Fruit fly (Drosophila melanogaster) whole organism, prepupa: ENCODE results near the gene CAH7.
A peak's percentile ranks its signal among the peaks of the same experiment; 100 is the strongest.

Experiments
- Blimp-1 ChIP-seq: fragments of 200-800 bp; sonication (Bioruptor generic); optimal IDR thresholded peaks from 3 replicates; lab custom pipeline; 2017; ENCODE audit warnings: missing biosample characterization, missing genetic modification characterization, mild to moderate bottlenecking, moderate library complexity, missing genetic modification reagents
- CG10631 ChIP-seq: fragments of 200-800 bp; sonication (Bioruptor generic); optimal IDR thresholded peaks from 2 replicates; lab custom pipeline; 2016; ENCODE audit warnings: missing biosample characterization, missing genetic modification characterization
- CG10669 ChIP-seq: fragments of 200-800 bp; sonication (Bioruptor generic); optimal IDR thresholded peaks from 3 replicates; lab custom pipeline; 2018; ENCODE audit warnings: missing biosample characterization, mild to moderate bottlenecking, missing genetic modification characterization, moderate library complexity
- CG11294 ChIP-seq: fragments of 200-800 bp; sonication (Bioruptor generic); IDR thresholded peaks from 2 replicates; pipeline ENCODE4 v1.3.6; 2022; ENCODE audit warnings: missing biosample characterization, missing genetic modification characterization
- CG11762 ChIP-seq: fragments of 200-800 bp; sonication (Bioruptor generic); optimal IDR thresholded peaks from 3 replicates; lab custom pipeline; 2016; ENCODE audit warnings: missing biosample characterization, missing genetic modification characterization; ENCODE audit not compliant: insufficient read depth
- CG15336 ChIP-seq: fragments of 200-800 bp; sonication (Bioruptor generic); IDR thresholded peaks from 2 replicates; pipeline ENCODE4 v1.3.6; 2022; ENCODE audit warnings: missing biosample characterization, missing genetic modification characterization
- CG1621 ChIP-seq: fragments of 200-800 bp; sonication (Bioruptor generic); optimal IDR thresholded peaks from 3 replicates; lab custom pipeline; 2018; ENCODE audit warnings: missing biosample characterization, mild to moderate bottlenecking, missing genetic modification characterization
- CG3032 ChIP-seq: fragments of 200-800 bp; optimal IDR thresholded peaks from 2 replicates; lab custom pipeline; 2019; ENCODE audit warnings: missing biosample characterization, mild to moderate bottlenecking, missing genetic modification characterization, moderate library complexity
- CG31627 ChIP-seq: fragments of 200-800 bp; sonication (Bioruptor generic); optimal IDR thresholded peaks from 3 replicates; lab custom pipeline; 2016; ENCODE audit warnings: missing biosample characterization, missing genetic modification characterization
- CG32006 ChIP-seq: fragments of 200-800 bp; sonication (Bioruptor generic); optimal IDR thresholded peaks from 3 replicates; lab custom pipeline; 2017; ENCODE audit warnings: missing biosample characterization, mild to moderate bottlenecking, missing genetic modification characterization
- CG34406 ChIP-seq: fragments of 200-800 bp; sonication (Bioruptor generic); optimal IDR thresholded peaks from 3 replicates; lab custom pipeline; 2016; ENCODE audit warnings: missing biosample characterization, missing genetic modification characterization
- CG3919 ChIP-seq: fragments of 200-800 bp; sonication (Bioruptor generic); optimal IDR thresholded peaks from 3 replicates; lab custom pipeline; 2016; ENCODE audit warnings: missing biosample characterization, missing genetic modification characterization
- CG4318 ChIP-seq: fragments of 200-800 bp; sonication (Bioruptor generic); optimal IDR thresholded peaks from 3 replicates; lab custom pipeline; 2017; ENCODE audit warnings: missing biosample characterization, mild to moderate bottlenecking, missing genetic modification characterization
- CG6163 ChIP-seq: fragments of 200-800 bp; sonication (Bioruptor generic); IDR thresholded peaks from 3 replicates; pipeline ENCODE4 v1.3.6; 2022; ENCODE audit warnings: missing biosample characterization, missing genetic modification characterization
- CG6792 ChIP-seq: fragments of 200-800 bp; sonication (Bioruptor generic); optimal IDR thresholded peaks from 3 replicates; lab custom pipeline; 2016; ENCODE audit warnings: missing biosample characterization, missing genetic modification characterization
- CG6808 ChIP-seq: fragments of 200-800 bp; sonication (Bioruptor generic); optimal IDR thresholded peaks from 3 replicates; lab custom pipeline; 2017; ENCODE audit warnings: missing biosample characterization, missing genetic modification characterization, mild to moderate bottlenecking, moderate library complexity, missing genetic modification reagents
- CG6854 ChIP-seq: fragments of 200-800 bp; sonication (Bioruptor generic); optimal IDR thresholded peaks from 2 replicates; lab custom pipeline; 2017; ENCODE audit warnings: missing biosample characterization, mild to moderate bottlenecking, missing genetic modification characterization
- CG7368 ChIP-seq: fragments of 200-800 bp; sonication (Bioruptor generic); optimal IDR thresholded peaks from 3 replicates; lab custom pipeline; 2016; ENCODE audit warnings: missing biosample characterization, missing genetic modification characterization
- CG8119 ChIP-seq: fragments of 200-800 bp; sonication (Bioruptor generic); IDR thresholded peaks from 3 replicates; pipeline ENCODE4 v1.3.6; 2022; ENCODE audit warnings: missing biosample characterization, missing genetic modification characterization
- CG8319 ChIP-seq: fragments of 200-800 bp; sonication (Bioruptor generic); optimal IDR thresholded peaks from 3 replicates; lab custom pipeline; 2016; ENCODE audit warnings: missing biosample characterization, missing genetic modification characterization
- Eip75B ChIP-seq: fragments of 200-800 bp; sonication (Bioruptor generic); optimal IDR thresholded peaks from 3 replicates; lab custom pipeline; 2016; ENCODE audit warnings: missing biosample characterization, missing genetic modification characterization
- Eip78C ChIP-seq: fragments of 200-800 bp; sonication (Bioruptor generic); peaks from one replicate; lab custom pipeline; 2016; ENCODE audit warnings: missing biosample characterization, missing genetic modification characterization
- Gug ChIP-seq: fragments of 200-800 bp; sonication (Bioruptor generic); IDR thresholded peaks from 2 replicates; pipeline ENCODE4 v1.3.6; 2022; ENCODE audit warnings: missing biosample characterization, missing genetic modification characterization
- Hr4 ChIP-seq: fragments of 200-800 bp; sonication (Bioruptor generic); optimal IDR thresholded peaks from 3 replicates; lab custom pipeline; 2016; ENCODE audit warnings: missing biosample characterization, missing genetic modification characterization
- OdsH ChIP-seq: fragments of 200-800 bp; sonication (Bioruptor generic); optimal IDR thresholded peaks from 3 replicates; lab custom pipeline; 2016; ENCODE audit warnings: missing biosample characterization, missing genetic modification characterization
- Smox ChIP-seq: fragments of 200-800 bp; sonication (Bioruptor generic); optimal IDR thresholded peaks from 3 replicates; lab custom pipeline; 2016; ENCODE audit warnings: missing biosample characterization, missing genetic modification characterization
- Sox102F ChIP-seq: fragments of 200-800 bp; sonication (Bioruptor generic); optimal IDR thresholded peaks from 2 replicates; lab custom pipeline; 2016; ENCODE audit warnings: missing biosample characterization, mild to moderate bottlenecking, missing genetic modification characterization
- Sox14 ChIP-seq: fragments of 200-800 bp; sonication (Bioruptor generic); optimal IDR thresholded peaks from 3 replicates; lab custom pipeline; 2016; ENCODE audit warnings: missing biosample characterization, missing genetic modification characterization
- achi ChIP-seq: fragments of 200-800 bp; sonication (Bioruptor generic); optimal IDR thresholded peaks from 3 replicates; lab custom pipeline; 2016; ENCODE audit warnings: missing biosample characterization, missing genetic modification characterization
- acj6 ChIP-seq: fragments of 200-800 bp; sonication (Bioruptor generic); optimal IDR thresholded peaks from 3 replicates; lab custom pipeline; 2016; ENCODE audit warnings: missing biosample characterization, missing genetic modification characterization
- cyc ChIP-seq: fragments of 200-800 bp; sonication (Bioruptor generic); optimal IDR thresholded peaks from 3 replicates; lab custom pipeline; 2016; ENCODE audit warnings: missing biosample characterization, missing genetic modification characterization
- dac ChIP-seq: fragments of 200-800 bp; sonication (Bioruptor generic); optimal IDR thresholded peaks from 2 replicates; lab custom pipeline; 2017; ENCODE audit warnings: missing biosample characterization, mild to moderate bottlenecking, missing genetic modification characterization
- esn ChIP-seq: fragments of 200-800 bp; sonication (Bioruptor generic); optimal IDR thresholded peaks from 2 replicates; lab custom pipeline; 2016; ENCODE audit warnings: missing biosample characterization, mild to moderate bottlenecking, missing genetic modification characterization, moderate library complexity
- fd59A ChIP-seq: fragments of 200-800 bp; sonication (Bioruptor generic); optimal IDR thresholded peaks from 2 replicates; lab custom pipeline; 2017; ENCODE audit warnings: missing biosample characterization, mild to moderate bottlenecking, missing genetic modification characterization, missing genetic modification reagents
- fd85E ChIP-seq: fragments of 200-800 bp; sonication (Bioruptor generic); optimal IDR thresholded peaks from 3 replicates; lab custom pipeline; 2016; ENCODE audit warnings: missing biosample characterization, missing genetic modification characterization
- lz ChIP-seq: fragments of 200-800 bp; sonication (Bioruptor generic); optimal IDR thresholded peaks from 3 replicates; lab custom pipeline; 2016; ENCODE audit warnings: missing biosample characterization, missing genetic modification characterization
- net ChIP-seq: fragments of 200-800 bp; sonication (Bioruptor generic); optimal IDR thresholded peaks from 3 replicates; lab custom pipeline; 2016; ENCODE audit warnings: missing biosample characterization, missing genetic modification characterization
- spab ChIP-seq: fragments of 200-800 bp; sonication (Bioruptor generic); optimal IDR thresholded peaks from 2 replicates; lab custom pipeline; 2017; ENCODE audit warnings: missing biosample characterization, mild to moderate bottlenecking, missing genetic modification characterization, missing genetic modification reagents
- ss ChIP-seq, 2 experiments: fragments of 200-800 bp; sonication (Bioruptor generic); optimal IDR thresholded peaks; 2 replicates in 1 of 2; 3 replicates in 1 of 2; lab custom pipeline; 2017 to 2018; ENCODE audit warnings: mild to moderate bottlenecking in 2 of 2, missing biosample characterization in 2 of 2, missing genetic modification characterization in 2 of 2, moderate library complexity in 1 of 2
- svp ChIP-seq: fragments of 200-800 bp; sonication (Bioruptor generic); peaks from one replicate; lab custom pipeline; 2016; ENCODE audit warnings: missing biosample characterization, missing genetic modification characterization
- topi ChIP-seq: fragments of 200-800 bp; sonication (Bioruptor generic); optimal IDR thresholded peaks from 3 replicates; lab custom pipeline; 2016; ENCODE audit warnings: missing biosample characterization, missing genetic modification characterization
- vri ChIP-seq: fragments of 200-800 bp; sonication (Bioruptor generic); optimal IDR thresholded peaks from 3 replicates; lab custom pipeline; 2016; ENCODE audit warnings: missing biosample characterization, mild to moderate bottlenecking, missing genetic modification characterization

The CAH7 gene

DNA sequence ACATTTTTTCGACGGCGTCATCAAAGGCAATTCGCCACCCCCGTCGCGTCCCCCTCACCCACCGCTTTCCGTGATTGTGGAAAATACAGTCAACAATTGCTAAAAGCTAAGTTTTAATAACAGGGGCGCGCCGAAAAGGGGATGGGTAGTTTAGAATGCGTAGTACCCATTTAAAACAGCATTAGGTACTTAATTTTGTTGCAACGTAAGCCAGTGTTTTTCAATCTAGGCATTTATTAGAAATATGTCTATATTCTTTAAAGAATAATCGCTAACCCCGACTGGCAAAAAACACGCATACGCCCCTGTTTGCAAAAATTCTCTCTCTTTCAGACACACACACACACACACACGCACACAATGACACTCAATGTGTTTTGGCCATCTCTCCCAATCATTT is 27.1 kb upstream of the CAH7 start (continued):
- peak; percentile 57 for TF ChIP-seq net (GFP tag; lab: Kevin White, UChicago)
- TF ChIP-seq spab (GFP tag; lab: Kevin White, UChicago) = peak; percentile 13
- TF ChIP-seq Sox14 (GFP tag; lab: Kevin White, UChicago) = peak; percentile 84
- peak; percentile 92 for TF ChIP-seq vri (GFP tag; lab: Kevin White, UChicago)
- TF ChIP-seq CG3032 (tag; lab: Kevin White, UChicago) = peak; percentile 52
- no peak for TF ChIP-seq CG11762
- TF ChIP-seq Smox (GFP tag; lab: Kevin White, UChicago) = peak; percentile 86
- peak; percentile 86 for TF ChIP-seq svp
- TF ChIP-seq CG11294 (GFP tag; lab: Robert Waterston, UW) = peak; percentile 35; the same call in 1 of the 2 replicates
- peak; percentile 53 for TF ChIP-seq CG15336
- peak; percentile 12 for TF ChIP-seq CG6808
- TF ChIP-seq OdsH (GFP tag; lab: Kevin White, UChicago) = peak; percentile 57
- TF ChIP-seq Gug (GFP tag; lab: Robert Waterston, UW) = no peak
- TF ChIP-seq CG8319 = peak; percentile 33
- no peak for TF ChIP-seq fd85E
- peak; percentile 36 for TF ChIP-seq CG1621 (tag; lab: Kevin White, UChicago)
- peak; percentile 63 for TF ChIP-seq acj6 (GFP tag; lab: Kevin White, UChicago)
- TF ChIP-seq fd59A = peak; percentile 23
- peak; percentile 46 for TF ChIP-seq CG10631
- peak; percentile 32 for TF ChIP-seq CG32006 (GFP tag; lab: Kevin White, UChicago)
- TF ChIP-seq Blimp-1 = peak; percentile 66
- peak; percentile 48 for TF ChIP-seq CG10669 (GFP tag; lab: Kevin White, UChicago)
- no peak for TF ChIP-seq ss (GFP tag; optimal IDR thresholded peaks at IDR 0.05; lab: Kevin White, UChicago)
- TF ChIP-seq Hr4 (GFP tag; lab: Kevin White, UChicago) = peak; percentile 11
- peak; percentile 88 for TF ChIP-seq lz (GFP tag; lab: Kevin White, UChicago)
- peak; percentile 85 for TF ChIP-seq cyc (GFP tag; lab: Kevin White, UChicago)
- TF ChIP-seq CG6854 (GFP tag; lab: Kevin White, UChicago) = no peak
- TF ChIP-seq CG7368 (GFP tag; lab: Kevin White, UChicago) = peak; percentile 34
- peak; percentile 81 for TF ChIP-seq Sox102F (GFP tag; lab: Kevin White, UChicago)
- TF ChIP-seq CG6163 (GFP tag; lab: Robert Waterston, UW) = peak; percentile 81
- no peak for TF ChIP-seq CG4318 (GFP tag; lab: Kevin White, UChicago)
- peak; percentile 82 for TF ChIP-seq topi (GFP tag; lab: Kevin White, UChicago)
- peak; percentile 56 for TF ChIP-seq achi
- TF ChIP-seq esn (GFP tag; lab: Kevin White, UChicago) = peak; percentile 88
- peak; percentile 67 for TF ChIP-seq CG34406
- TF ChIP-seq CG31627 = peak; percentile 92

DNA sequence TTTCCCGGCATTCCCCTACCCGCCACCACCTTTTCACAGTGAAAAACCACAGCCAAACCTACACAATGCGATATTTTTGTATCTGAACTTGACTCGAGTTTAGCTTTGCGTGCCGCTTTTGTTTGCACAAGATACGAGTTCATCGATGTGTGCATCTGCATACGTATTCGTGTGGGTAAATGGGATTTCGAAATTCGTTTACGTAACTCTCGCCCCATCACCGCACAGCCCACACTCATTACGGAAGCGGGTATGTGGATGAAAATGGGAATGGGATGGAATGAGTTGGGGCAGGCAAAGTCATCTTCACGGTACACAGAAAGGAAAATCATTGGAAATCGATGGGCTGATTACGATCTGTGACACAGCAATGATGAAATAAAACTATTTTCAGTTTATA is 25.8 kb upstream of the CAH7 start:
- TF ChIP-seq CG8119 (GFP tag; lab: Robert Waterston, UW) = no peak
- TF ChIP-seq ss (GFP tag; optimal IDR thresholded peaks at IDR 0.05; lab: Kevin White, UChicago) = peak in 1 of 2 experiments; percentile 18
- TF ChIP-seq vri (GFP tag; lab: Kevin White, UChicago) = peak; percentile 66

DNA sequence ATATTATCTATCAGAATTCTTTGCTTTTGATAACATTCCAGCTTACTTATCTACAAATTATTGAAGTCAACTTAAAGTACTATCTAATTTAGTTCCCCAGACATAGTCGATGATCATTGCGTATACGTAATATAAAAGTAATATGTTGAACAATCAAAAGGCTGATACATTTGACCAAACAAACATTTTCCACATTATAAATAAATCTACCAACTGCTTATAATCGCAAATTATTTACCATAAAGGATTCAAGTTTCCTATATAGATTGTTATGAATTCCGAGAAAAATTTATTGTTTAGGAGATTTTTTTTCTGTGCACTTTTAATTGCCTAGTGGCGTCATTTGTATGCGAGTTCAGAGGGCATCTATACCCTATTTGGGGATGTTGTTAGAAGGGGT is 25.4 kb upstream of the CAH7 start:
- no peak for TF ChIP-seq CG3032 (tag; lab: Kevin White, UChicago)
- TF ChIP-seq vri (GFP tag; lab: Kevin White, UChicago) = no peak
- TF ChIP-seq CG6792 (GFP tag; lab: Kevin White, UChicago) = no peak
- no peak for TF ChIP-seq Eip75B (GFP tag; lab: Kevin White, UChicago)
- peak; percentile 75 for TF ChIP-seq Eip78C (GFP tag; lab: Kevin White, UChicago)
- peak; percentile 3 for TF ChIP-seq Sox14 (GFP tag; lab: Kevin White, UChicago)
- peak; percentile 7 for TF ChIP-seq CG10669 (GFP tag; lab: Kevin White, UChicago)
- no peak for TF ChIP-seq net (GFP tag; lab: Kevin White, UChicago)
- peak; percentile 3 for TF ChIP-seq acj6 (GFP tag; lab: Kevin White, UChicago)
- no peak for TF ChIP-seq CG11762
- TF ChIP-seq CG11294 (GFP tag; lab: Robert Waterston, UW) = 0 out of 2 replicates have a peak, but pooled peaks have one; percentile 9
- TF ChIP-seq CG8319 = no peak
- no peak for TF ChIP-seq dac (GFP tag; lab: Kevin White, UChicago)
- TF ChIP-seq CG3919 (GFP tag; lab: Kevin White, UChicago) = no peak
- TF ChIP-seq, all 60 proteins: peak for 5
